Fruit fly (Drosophila melanogaster): Measurements from ENCODE around the gene kar.

Gene kar

dm6 chr3R:12644621-12645310, 44.4 kb downstream of the kar start (continued):
- TF ChIP-seq CG7372 (GFP tag; IDR thresholded peaks at IDR 0.05) (no peak), CG17385 (GFP tag; optimal IDR thresholded peaks at IDR 0.05) (no peak), Hey (tag; optimal IDR thresholded peaks at IDR 0.05) (no peak), CG11695 (GFP tag; IDR thresholded peaks at IDR 0.05) (no peak), sd (tag; optimal IDR thresholded peaks at IDR 0.05) (no peak), Fer3 (tag; optimal IDR thresholded peaks at IDR 0.05) (no peak), TFAM (GFP tag; optimal IDR thresholded peaks at IDR 0.05) (no peak), usp (GFP tag; optimal IDR thresholded peaks at IDR 0.05) (no peak), prd (optimal IDR thresholded peaks at IDR 0.05) (no peak), prd (GFP tag; IDR thresholded peaks at IDR 0.05) (peak; percentile 6; the same call in 1 of the 3 replicates), vvl (GFP tag; IDR thresholded peaks at IDR 0.05) (peak; percentile 82; the same call in 1 of the 2 replicates), ci (GFP tag; IDR thresholded peaks at IDR 0.05) (0 out of 3 replicates have a peak, but pooled peaks have one; percentile 51), sna (GFP tag; IDR thresholded peaks at IDR 0.05; ENCODE audit: partially characterized antibody) (no peak), CG9932 (GFP tag; IDR thresholded peaks at IDR 0.05) (no peak), CG15269 (tag; optimal IDR thresholded peaks at IDR 0.05) (no peak), CG43689 (GFP tag; IDR thresholded peaks at IDR 0.05) (no peak), caup (GFP tag; optimal IDR thresholded peaks at IDR 0.05; ENCODE audit: severe bottlenecking) (no peak), CG10366 (GFP tag; IDR thresholded peaks at IDR 0.05) (no peak), hth (optimal IDR thresholded peaks at IDR 0.05) (no peak), Bdp1 (GFP tag; optimal IDR thresholded peaks at IDR 0.05) (no peak), nerfin-1 (tag; optimal IDR thresholded peaks at IDR 0.05) (no peak), hkb (optimal IDR thresholded peaks at IDR 0.05) (no peak), hkb (GFP tag; IDR thresholded peaks at IDR 0.05) (no peak), Sox102F (GFP tag; optimal IDR thresholded peaks at IDR 0.05) (peak; percentile 42), h (optimal IDR thresholded peaks at IDR 0.05) (no peak), CG10147 (GFP tag; optimal IDR thresholded peaks at IDR 0.05) (no peak), B-H1 (GFP tag; IDR thresholded peaks at IDR 0.05) (no peak), jing (GFP tag; optimal IDR thresholded peaks at IDR 0.05) (peak; percentile 26), NFAT (GFP tag; IDR thresholded peaks at IDR 0.05) (no peak), tup (GFP tag; optimal IDR thresholded peaks at IDR 0.05) (no peak), pnt (GFP tag; optimal IDR thresholded peaks at IDR 0.05) (no peak), Ets65A (GFP tag) (no peak), CG9817 (tag; optimal IDR thresholded peaks at IDR 0.05) (no peak), gcm2 (GFP tag; optimal IDR thresholded peaks at IDR 0.05) (no peak), CG11398 (GFP tag; optimal IDR thresholded peaks at IDR 0.05) (no peak), Hr78 (GFP tag; optimal IDR thresholded peaks at IDR 0.05) (peak in 1 of 2 experiments; percentile 80), pho (GFP tag; optimal IDR thresholded peaks at IDR 0.05) (no peak), CG7839 (tag; optimal IDR thresholded peaks at IDR 0.05) (peak; percentile 25), dm (GFP tag; optimal IDR thresholded peaks at IDR 0.05) (no peak), CG13287 (GFP tag; IDR thresholded peaks at IDR 0.05; ENCODE audit: partially characterized antibody) (no peak), nmo (GFP tag; optimal IDR thresholded peaks at IDR 0.05) (peak; percentile 30), da (GFP tag; optimal IDR thresholded peaks at IDR 0.05) (no peak), shn (GFP tag; optimal IDR thresholded peaks at IDR 0.05) (no peak), bab2 (GFP tag; optimal IDR thresholded peaks at IDR 0.05) (peak; percentile 11), cato (GFP tag; optimal IDR thresholded peaks at IDR 0.05; ENCODE audit: borderline replicate concordance) (no peak), Sry-δ (GFP tag; optimal IDR thresholded peaks at IDR 0.05) (no peak), CG18011 (GFP tag; optimal IDR thresholded peaks at IDR 0.05) (no peak), CG2199 (GFP tag; IDR thresholded peaks at IDR 0.05) (no peak), CG1602 (GFP tag; optimal IDR thresholded peaks at IDR 0.05) (no peak), run (tag; optimal IDR thresholded peaks at IDR 0.05) (peak; percentile 65), row (GFP tag; IDR thresholded peaks at IDR 0.05) (peak; percentile 43)
